Worm (Caenorhabditis elegans): ENCODE results near the gene C29E4.10.
A peak's percentile ranks its signal among the peaks of the same experiment; 100 is the strongest.

C29E4.10 gene

DNA sequence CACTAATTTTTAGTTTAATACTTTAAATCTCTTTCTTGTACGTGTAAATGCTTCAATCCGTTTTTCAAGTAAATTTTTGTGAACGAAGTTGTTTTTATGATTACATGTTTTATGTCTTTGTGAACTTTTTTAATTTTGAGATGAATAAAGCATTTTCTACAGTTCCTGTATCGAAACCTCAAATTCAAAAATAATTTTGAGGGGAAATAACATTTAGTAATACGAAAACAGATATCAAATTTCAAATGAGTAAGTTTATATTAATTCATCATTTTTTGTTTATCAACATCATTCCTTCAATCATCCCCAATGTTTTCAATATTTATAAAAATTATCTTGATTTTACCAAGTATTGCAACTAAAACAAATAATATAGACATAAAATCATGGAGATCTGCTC is at the start of gene C29E4.10:
TSS of gene C29E4.10 (plus strand) at position 301 of the 400 bp plus-strand sequence.
- TF ChIP-seq med-1 (GFP tag; optimal IDR thresholded peaks at IDR 0.05; ENCODE audit: insufficient read depth) = no peak
- no peak for TF ChIP-seq ref-1 (GFP tag; conservative IDR thresholded peaks at IDR 0.05)
- TF ChIP-seq ztf-29 (GFP tag; IDR thresholded peaks at IDR 0.05) = no peak
- no peak for TF ChIP-seq T22C8.4 (GFP tag; IDR thresholded peaks at IDR 0.05)
- no peak for TF ChIP-seq cog-1 (tag; optimal IDR thresholded peaks at IDR 0.05)
- TF ChIP-seq tab-1 (GFP tag; IDR thresholded peaks at IDR 0.05) = no peak
- TF ChIP-seq ztf-23 (GFP tag; IDR thresholded peaks at IDR 0.05) = no peak
- no peak for TF ChIP-seq flt-1 (GFP tag; IDR thresholded peaks at IDR 0.05)
- no peak for TF ChIP-seq klf-2 (GFP tag; conservative IDR thresholded peaks at IDR 0.05)

DNA sequence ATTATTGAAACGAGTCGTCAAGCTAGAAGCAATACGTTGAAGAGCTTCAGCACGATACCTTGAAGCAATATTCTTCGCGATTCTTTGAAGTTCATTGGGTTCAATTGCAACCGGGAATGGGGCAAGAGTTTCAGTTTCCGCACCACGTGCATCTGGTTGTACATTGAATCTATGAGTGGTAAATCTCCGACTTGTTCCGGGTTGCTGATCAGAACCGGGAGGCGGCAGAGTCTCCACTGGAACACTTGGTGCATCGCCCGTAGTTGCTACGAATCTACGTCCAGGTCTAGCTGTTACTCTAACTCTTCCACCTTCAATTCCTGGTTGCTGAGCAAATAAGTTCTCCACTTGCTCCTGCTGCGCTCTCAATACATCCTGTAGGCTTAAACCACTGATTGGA is 48.6 kb upstream of the C29E4.10 start:
- TF ChIP-seq flt-1 (GFP tag; IDR thresholded peaks at IDR 0.05) = no peak
- no peak for TF ChIP-seq med-1 (GFP tag; optimal IDR thresholded peaks at IDR 0.05; ENCODE audit: insufficient read depth)
- TF ChIP-seq ztf-29 (GFP tag; IDR thresholded peaks at IDR 0.05) = no peak
- TF ChIP-seq ztf-23 (GFP tag; IDR thresholded peaks at IDR 0.05) = no peak
- TF ChIP-seq klf-2 (GFP tag; conservative IDR thresholded peaks at IDR 0.05) = no peak
- no peak for TF ChIP-seq T22C8.4 (GFP tag; IDR thresholded peaks at IDR 0.05)
- no peak for TF ChIP-seq cog-1 (tag; optimal IDR thresholded peaks at IDR 0.05)
- TF ChIP-seq tab-1 (GFP tag; IDR thresholded peaks at IDR 0.05) = no peak
- TF ChIP-seq ref-1 (GFP tag; conservative IDR thresholded peaks at IDR 0.05) = no peak

DNA sequence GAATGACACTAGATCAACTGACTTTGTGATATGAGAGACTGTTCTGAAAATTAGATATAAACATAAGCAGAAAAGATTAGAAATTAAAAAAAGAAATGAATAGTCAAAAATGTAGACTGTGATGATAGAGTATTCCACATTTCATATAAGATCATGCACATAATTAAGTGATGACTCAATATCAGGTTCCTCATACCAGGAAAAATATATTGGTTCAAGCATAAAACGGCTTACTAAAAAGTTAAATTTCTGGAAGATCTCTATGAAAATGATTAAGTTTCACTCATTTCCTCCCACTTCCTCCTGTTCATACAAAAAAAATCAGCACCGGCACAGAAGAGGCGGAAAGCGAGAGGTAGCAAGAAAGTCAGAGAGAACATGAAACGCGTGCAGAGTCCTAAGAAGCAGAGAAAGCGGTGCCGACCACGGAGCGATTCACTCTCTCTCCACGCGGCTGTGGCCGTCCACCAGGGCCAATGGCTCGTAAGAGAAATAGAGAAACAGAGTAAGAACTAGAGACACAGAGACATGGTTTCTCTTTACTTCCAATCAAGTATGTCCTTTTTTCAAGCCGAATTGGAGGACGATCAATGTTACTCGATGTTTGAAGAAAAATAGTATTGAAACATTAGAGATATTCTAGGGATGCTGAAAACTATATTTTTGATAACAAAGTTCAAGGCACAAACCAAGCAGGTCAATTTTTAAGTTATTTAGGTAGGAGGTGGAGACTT is 45.9 kb upstream of the C29E4.10 start, which contains the start of the genes ZK688.5 and fahd-1:
TSS of gene ZK688.5 (minus strand) at position 51 of the 734 bp plus-strand sequence.
TSS of gene fahd-1 (plus strand) at position 684 of the 734 bp plus-strand sequence.
- TF ChIP-seq cog-1 (tag; optimal IDR thresholded peaks at IDR 0.05) = peak; percentile 10
- 0 out of 2 replicates have a peak, but pooled peaks have one; percentile 51 for TF ChIP-seq ztf-23 (GFP tag; IDR thresholded peaks at IDR 0.05)
- no peak for TF ChIP-seq flt-1 (GFP tag; IDR thresholded peaks at IDR 0.05)
- TF ChIP-seq ref-1 (GFP tag; conservative IDR thresholded peaks at IDR 0.05) = no peak

DNA sequence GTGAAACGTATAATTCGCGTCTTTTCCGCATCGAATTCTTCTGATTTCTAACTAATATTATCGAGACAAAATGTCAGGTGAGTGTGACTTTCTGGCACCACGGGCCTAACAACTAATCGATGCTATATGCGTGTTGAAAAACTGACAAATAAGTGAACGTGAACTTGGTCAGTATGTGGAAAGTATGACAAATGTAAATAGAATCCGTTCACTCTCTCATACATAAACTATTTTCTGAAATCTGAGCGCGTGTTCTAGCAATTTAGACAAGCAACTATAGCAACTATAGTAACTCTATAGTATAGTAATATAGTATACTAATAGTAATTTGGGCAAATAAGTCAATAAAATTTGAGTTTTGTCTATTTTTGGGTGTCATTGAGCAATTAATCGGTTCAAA is 45.3 kb upstream of the C29E4.10 start:
- TF ChIP-seq flt-1 (GFP tag; IDR thresholded peaks at IDR 0.05) = no peak
- no peak for TF ChIP-seq T22C8.4 (GFP tag; IDR thresholded peaks at IDR 0.05)
- TF ChIP-seq ztf-29 (GFP tag; IDR thresholded peaks at IDR 0.05) = no peak

DNA sequence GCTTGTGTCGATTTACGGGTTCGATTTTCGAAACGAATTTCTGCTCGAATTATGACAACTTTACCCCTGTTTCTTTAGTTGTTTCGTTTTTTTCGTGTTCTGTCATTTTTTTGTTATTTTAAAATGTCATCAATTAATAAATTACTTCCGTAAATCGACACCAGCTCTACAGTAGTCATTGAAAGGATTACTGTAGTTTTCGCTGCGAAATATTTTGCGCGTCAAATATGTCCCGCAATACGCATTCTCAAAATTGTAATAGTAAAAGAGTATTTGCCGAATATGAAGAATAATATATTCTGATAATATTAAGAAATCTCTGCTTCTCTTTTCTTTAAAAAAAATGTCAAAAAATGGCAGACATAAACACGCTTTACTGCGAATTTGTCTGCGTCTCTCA is 44.4 kb upstream of the C29E4.10 start:
- TF ChIP-seq ztf-23 (GFP tag; IDR thresholded peaks at IDR 0.05) (no peak), ref-1 (GFP tag; conservative IDR thresholded peaks at IDR 0.05) (no peak), T22C8.4 (GFP tag; IDR thresholded peaks at IDR 0.05) (no peak), med-1 (GFP tag; optimal IDR thresholded peaks at IDR 0.05; ENCODE audit: insufficient read depth) (no peak), ztf-29 (GFP tag; IDR thresholded peaks at IDR 0.05) (no peak), flt-1 (GFP tag; IDR thresholded peaks at IDR 0.05) (no peak), tab-1 (GFP tag; IDR thresholded peaks at IDR 0.05) (no peak), cog-1 (tag; optimal IDR thresholded peaks at IDR 0.05) (no peak), klf-2 (GFP tag; conservative IDR thresholded peaks at IDR 0.05) (no peak)

DNA sequence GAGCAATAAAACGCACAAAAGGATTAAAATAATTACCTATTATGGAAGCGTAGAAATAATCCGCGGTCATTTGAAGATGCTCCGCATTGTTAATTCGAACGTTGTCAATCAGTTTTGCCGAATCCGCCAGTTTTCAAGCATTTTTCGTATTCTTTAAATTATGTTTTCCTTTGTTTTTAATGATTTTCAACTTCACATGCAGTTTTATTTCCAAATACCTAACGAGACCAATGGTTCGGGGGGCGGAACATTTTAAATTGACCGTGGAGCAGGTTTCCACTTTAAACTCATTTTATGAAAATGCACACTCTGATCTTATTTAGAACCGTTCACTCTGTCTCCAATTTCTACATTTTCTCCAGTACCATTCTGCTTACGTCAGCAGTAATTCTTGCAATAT is 42.9 kb upstream of the C29E4.10 start, which contains the start of gene ZK688.4:
TSS of gene ZK688.4 (plus strand) at position 301 of the 400 bp plus-strand sequence.
- TF ChIP-seq ref-1 (GFP tag; conservative IDR thresholded peaks at IDR 0.05) (no peak), flt-1 (GFP tag; IDR thresholded peaks at IDR 0.05) (no peak), T22C8.4 (GFP tag; IDR thresholded peaks at IDR 0.05) (no peak), cog-1 (tag; optimal IDR thresholded peaks at IDR 0.05) (no peak), klf-2 (GFP tag; conservative IDR thresholded peaks at IDR 0.05) (no peak), med-1 (GFP tag; optimal IDR thresholded peaks at IDR 0.05; ENCODE audit: insufficient read depth) (no peak), ztf-29 (GFP tag; IDR thresholded peaks at IDR 0.05) (no peak), tab-1 (GFP tag; IDR thresholded peaks at IDR 0.05) (no peak), ztf-23 (GFP tag; IDR thresholded peaks at IDR 0.05) (no peak)

DNA sequence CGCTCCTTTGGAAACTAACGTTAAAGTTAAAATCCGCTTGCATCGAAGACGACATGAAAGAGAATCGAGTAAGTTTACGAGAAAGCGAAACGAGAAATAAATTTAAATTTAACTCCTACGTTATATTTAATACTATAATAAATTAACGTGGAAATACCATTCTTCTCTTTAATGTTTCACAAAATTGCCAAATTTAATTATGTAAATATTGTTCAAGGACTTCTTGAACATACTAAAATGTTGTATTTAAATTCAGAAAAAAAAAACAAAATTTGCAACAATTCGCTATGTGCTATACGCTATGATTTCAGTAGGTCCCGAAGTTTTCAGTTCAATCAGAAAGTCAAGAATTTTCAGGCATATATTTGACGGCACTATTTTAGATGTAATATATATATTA is 40.7 kb upstream of the C29E4.10 start, which contains the start of gene ZK688.10:
TSS of gene ZK688.10 (minus strand) at position 101 of the 400 bp plus-strand sequence.
- TF ChIP-seq ref-1 (GFP tag; conservative IDR thresholded peaks at IDR 0.05) (no peak), T22C8.4 (GFP tag; IDR thresholded peaks at IDR 0.05) (no peak), tab-1 (GFP tag; IDR thresholded peaks at IDR 0.05) (no peak)

DNA sequence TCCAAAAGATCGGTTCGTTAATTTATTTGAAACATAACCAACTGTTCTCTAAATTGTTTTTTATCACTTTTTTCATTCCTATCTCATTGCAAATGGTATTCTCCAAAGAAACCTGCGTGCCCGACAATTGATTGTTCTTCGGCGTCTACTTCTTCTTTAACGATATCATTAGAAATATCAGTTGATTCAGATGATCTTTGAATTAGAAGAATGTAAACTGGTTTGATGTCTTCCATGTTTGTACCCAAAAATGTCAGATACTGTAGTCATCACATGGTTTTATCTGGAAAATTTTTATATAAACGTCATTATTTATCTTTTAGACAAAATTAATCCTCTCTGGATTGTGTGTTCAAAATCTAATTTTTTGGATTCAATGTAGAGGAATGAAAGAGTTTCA is 39.9 kb upstream of the C29E4.10 start:
- no peak for TF ChIP-seq tab-1 (GFP tag; IDR thresholded peaks at IDR 0.05)
- no peak for TF ChIP-seq T22C8.4 (GFP tag; IDR thresholded peaks at IDR 0.05)
- TF ChIP-seq ztf-29 (GFP tag; IDR thresholded peaks at IDR 0.05) = no peak
- no peak for TF ChIP-seq ref-1 (GFP tag; conservative IDR thresholded peaks at IDR 0.05)

DNA sequence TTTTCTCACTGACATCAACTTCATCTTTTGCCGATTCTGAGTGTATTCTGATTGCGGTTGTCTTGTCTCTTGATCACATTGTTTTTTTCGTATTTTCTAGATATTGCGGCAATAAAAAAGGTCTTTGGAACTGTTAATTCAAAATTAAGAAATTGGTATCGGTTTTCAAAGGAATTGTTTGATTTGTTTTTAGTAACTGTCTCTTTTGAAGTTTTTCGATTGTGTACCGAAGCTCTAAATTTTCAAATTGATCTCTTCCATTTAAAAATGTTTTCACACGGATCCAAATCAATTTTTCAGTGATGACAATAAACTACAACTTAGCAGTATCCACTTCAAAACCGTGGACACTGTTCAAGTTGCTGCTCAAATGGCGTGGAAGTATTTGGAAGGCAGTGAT is 36.9 kb upstream of the C29E4.10 start, which contains the start of gene best-24:
TSS of gene best-24 (plus strand) at position 301 of the 400 bp plus-strand sequence.
- TF ChIP-seq ref-1 (GFP tag; conservative IDR thresholded peaks at IDR 0.05) (no peak), klf-2 (GFP tag; conservative IDR thresholded peaks at IDR 0.05) (no peak), T22C8.4 (GFP tag; IDR thresholded peaks at IDR 0.05) (no peak), flt-1 (GFP tag; IDR thresholded peaks at IDR 0.05) (no peak), tab-1 (GFP tag; IDR thresholded peaks at IDR 0.05) (no peak), ztf-29 (GFP tag; IDR thresholded peaks at IDR 0.05) (no peak), cog-1 (tag; optimal IDR thresholded peaks at IDR 0.05) (no peak), med-1 (GFP tag; optimal IDR thresholded peaks at IDR 0.05; ENCODE audit: insufficient read depth) (no peak), ztf-23 (GFP tag; IDR thresholded peaks at IDR 0.05) (no peak)

DNA sequence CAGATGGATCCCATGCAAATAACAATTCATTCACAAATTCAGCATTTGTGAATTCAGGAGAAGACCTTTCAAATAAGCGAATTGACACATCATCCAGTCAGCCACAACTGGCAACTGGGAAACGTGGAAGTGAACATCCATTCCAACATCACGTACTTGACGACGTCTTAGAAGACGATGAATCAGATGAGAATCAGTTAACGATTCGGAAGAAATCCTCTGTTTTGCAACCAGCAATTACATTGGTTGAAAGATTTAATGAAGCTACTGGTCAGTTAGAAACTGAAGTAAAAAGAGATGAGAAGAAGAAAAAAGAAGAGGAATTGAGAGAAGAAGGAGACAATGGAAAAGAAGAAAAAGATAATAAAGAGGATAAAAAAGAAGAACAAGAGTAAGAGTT is 34.2 kb upstream of the C29E4.10 start:
- TF ChIP-seq ref-1 (GFP tag; conservative IDR thresholded peaks at IDR 0.05) (no peak), T22C8.4 (GFP tag; IDR thresholded peaks at IDR 0.05) (no peak), ztf-23 (GFP tag; IDR thresholded peaks at IDR 0.05) (no peak)
